Worm (Caenorhabditis elegans) whole organism, L4 larva: ENCODE data around the gene thn-1.

Source experiments
- F10B5.3 ChIP-seq: sonication (generic microtip); optimal IDR thresholded peaks from 2 replicates; lab custom pipeline; 2016; ENCODE audit warnings: mild to moderate bottlenecking, missing genetic modification characterization, missing compliant biosample characterization
- F26F4.8 ChIP-seq: fragments of 200-800 bp; sonication (Bioruptor generic); conservative IDR thresholded peaks from 2 replicates; pipeline ENCODE4 v1.3.6; 2022; ENCODE audit warnings: missing genetic modification characterization, missing compliant biosample characterization
- F37D6.2 ChIP-seq: sonication (generic microtip); optimal IDR thresholded peaks from 2 replicates; lab custom pipeline; 2016; ENCODE audit warnings: mild to moderate bottlenecking, missing genetic modification characterization, missing compliant biosample characterization
- F49E8.2 ChIP-seq: sonication (generic microtip); optimal IDR thresholded peaks from 2 replicates; lab custom pipeline; 2016; ENCODE audit warnings: missing compliant biosample characterization, mild to moderate bottlenecking, missing genetic modification characterization, borderline replicate concordance
- R02D3.7 ChIP-seq: fragments of 150-350 bp; sonication (generic microtip); optimal IDR thresholded peaks from 3 replicates; lab custom pipeline; 2014; ENCODE audit warnings: missing biosample characterization, missing genetic modification characterization
- T20F7.1 ChIP-seq: fragments of 200-800 bp; sonication (Bioruptor generic); optimal IDR thresholded peaks from 2 replicates; lab custom pipeline; 2018; ENCODE audit warnings: mild to moderate bottlenecking, missing genetic modification characterization, missing compliant biosample characterization
- T26A8.4 ChIP-seq: fragments of 200-800 bp; sonication (Bioruptor generic); IDR thresholded peaks from 2 replicates; pipeline ENCODE4 v1.3.6; 2022; ENCODE audit warnings: missing genetic modification characterization, missing compliant biosample characterization
- Y48G9A.11 ChIP-seq: fragments of 200-800 bp; sonication (Bioruptor generic); IDR thresholded peaks from 2 replicates; pipeline ENCODE4 v1.3.6; 2022; ENCODE audit warnings: missing genetic modification reagents, missing genetic modification characterization, missing compliant biosample characterization
- ZK546.5 ChIP-seq, 2 experiments: sonication (generic microtip); optimal IDR thresholded peaks; 2 replicates each; lab custom pipeline; 2017; ENCODE audit warnings: missing biosample characterization in 2 of 2, missing genetic modification characterization in 2 of 2
- arid-1 ChIP-seq: fragments of 200-800 bp; sonication (Bioruptor generic); conservative IDR thresholded peaks from 2 replicates; pipeline ENCODE4 v1.3.6; 2022; ENCODE audit warnings: missing genetic modification reagents, missing genetic modification characterization, missing compliant biosample characterization
- ceh-20 ChIP-seq: fragments of 200-800 bp; sonication (Bioruptor generic); IDR thresholded peaks from 2 replicates; pipeline ENCODE4 v1.3.6; 2022; ENCODE audit warnings: missing genetic modification reagents, missing genetic modification characterization, missing compliant biosample characterization
- ceh-32 ChIP-seq: sonication (generic microtip); optimal IDR thresholded peaks from 2 replicates; lab custom pipeline; 2016; ENCODE audit warnings: mild to moderate bottlenecking, missing genetic modification characterization, missing compliant biosample characterization; ENCODE audit not compliant: poor library complexity
- ceh-44 ChIP-seq: fragments of 200-800 bp; sonication (Bioruptor generic); IDR thresholded peaks from 2 replicates; pipeline ENCODE4 v1.3.6; 2022; ENCODE audit warnings: missing genetic modification reagents, missing genetic modification characterization, missing compliant biosample characterization
- ces-1 ChIP-seq: fragments of 150-350 bp; sonication (generic microtip); optimal IDR thresholded peaks from 4 replicates; lab custom pipeline; 2014; ENCODE audit warnings: missing biosample characterization, missing genetic modification reagents, missing genetic modification characterization
- ctbp-1 ChIP-seq: fragments of 200-800 bp; sonication (Bioruptor generic); IDR thresholded peaks from 2 replicates; pipeline ENCODE4 v1.3.6; 2022; ENCODE audit warnings: missing genetic modification reagents, missing genetic modification characterization, missing compliant biosample characterization
- daf-16 ChIP-seq, 3 experiments: sonication (generic microtip); optimal IDR thresholded peaks; 2 replicates each; lab custom pipeline; 2016 to 2017; ENCODE audit warnings: missing genetic modification characterization in 3 of 3, missing genetic modification reagents in 3 of 3, mild to moderate bottlenecking in 2 of 3, missing compliant biosample characterization in 2 of 3, missing biosample characterization in 1 of 3, moderate library complexity in 1 of 3
- daf-8 ChIP-seq: fragments of 200-800 bp; sonication (Bioruptor generic); IDR thresholded peaks from 2 replicates; pipeline ENCODE4 v1.3.6; 2022; ENCODE audit warnings: missing genetic modification characterization, missing compliant biosample characterization
- dmd-6 ChIP-seq: fragments of 200-800 bp; sonication (Bioruptor generic); IDR thresholded peaks from 2 replicates; pipeline ENCODE4 v1.3.6; 2022; ENCODE audit warnings: missing genetic modification reagents, missing genetic modification characterization, missing compliant biosample characterization
- dve-1 ChIP-seq: sonication (generic microtip); optimal IDR thresholded peaks from 2 replicates; lab custom pipeline; 2017; ENCODE audit warnings: antibody characterized with exemption, mild to moderate bottlenecking, missing genetic modification characterization, missing compliant biosample characterization; ENCODE audit not compliant: insufficient read depth
- egl-27 ChIP-seq: sonication (generic microtip); optimal IDR thresholded peaks from 3 replicates; lab custom pipeline; 2017; ENCODE audit warnings: missing biosample characterization, missing genetic modification reagents, missing genetic modification characterization
- egl-43 ChIP-seq: fragments of 200-800 bp; sonication (Bioruptor generic); IDR thresholded peaks from 2 replicates; pipeline ENCODE4 v1.3.6; 2022; ENCODE audit warnings: missing genetic modification reagents, missing genetic modification characterization, missing compliant biosample characterization
- fkh-10 ChIP-seq: fragments of 150-350 bp; optimal IDR thresholded peaks from 2 replicates; lab custom pipeline; 2014; ENCODE audit warnings: missing biosample characterization, missing genetic modification reagents, missing genetic modification characterization
- fos-1 ChIP-seq: fragments of 150-350 bp; optimal IDR thresholded peaks from 2 replicates; lab custom pipeline; 2014; ENCODE audit warnings: missing biosample characterization, missing genetic modification characterization
- hlh-11 ChIP-seq: fragments of 200-800 bp; sonication (Bioruptor generic); optimal IDR thresholded peaks from 2 replicates; lab custom pipeline; 2018; ENCODE audit warnings: mild to moderate bottlenecking, missing genetic modification characterization, missing compliant biosample characterization
- hmg-1.1 ChIP-seq: fragments of 200-800 bp; sonication (Bioruptor generic); IDR thresholded peaks from 2 replicates; pipeline ENCODE4 v1.3.6; 2022; ENCODE audit warnings: missing genetic modification reagents, missing genetic modification characterization, missing compliant biosample characterization
- lin-29 ChIP-seq: fragments of 200-800 bp; sonication (Bioruptor generic); IDR thresholded peaks from 2 replicates; pipeline ENCODE4 v1.3.6; 2022; ENCODE audit warnings: missing genetic modification reagents, missing genetic modification characterization, missing compliant biosample characterization
- lin-38 ChIP-seq: fragments of 200-800 bp; sonication (Bioruptor generic); IDR thresholded peaks from 2 replicates; pipeline ENCODE4 v1.3.6; 2022; ENCODE audit warnings: missing genetic modification reagents, missing genetic modification characterization, missing compliant biosample characterization
- lsy-2 ChIP-seq, 2 experiments: fragments of 150-350 bp in 1 of 2; sonication (generic microtip) in 1 of 2; optimal IDR thresholded peaks; 2 replicates each; lab custom pipeline; 2014 to 2017; ENCODE audit warnings: missing biosample characterization in 2 of 2, missing genetic modification characterization in 2 of 2
- madf-5 ChIP-seq, 2 experiments: fragments of 200-800 bp; sonication (Bioruptor generic); IDR thresholded peaks; 2 replicates each; pipeline ENCODE4 v1.3.6; 2022; ENCODE audit warnings: missing compliant biosample characterization in 2 of 2, missing genetic modification characterization in 2 of 2
- madf-9 ChIP-seq: fragments of 200-800 bp; sonication (Bioruptor generic); conservative IDR thresholded peaks from 2 replicates; pipeline ENCODE4 v1.3.6; 2022; ENCODE audit warnings: missing genetic modification reagents, missing genetic modification characterization, missing compliant biosample characterization
- mdl-1 ChIP-seq, 2 experiments: fragments of 150-350 bp in 1 of 2; sonication (generic microtip) in 1 of 2; optimal IDR thresholded peaks; 2 replicates each; lab custom pipeline; 2014 to 2017; ENCODE audit warnings: missing biosample characterization in 2 of 2, missing genetic modification characterization in 2 of 2
- mxl-2 ChIP-seq: fragments of 200-800 bp; sonication (Bioruptor generic); conservative IDR thresholded peaks from 2 replicates; pipeline ENCODE4 v1.3.6; 2022; ENCODE audit warnings: missing genetic modification reagents, missing genetic modification characterization, missing compliant biosample characterization
- mxl-3 ChIP-seq: fragments of 200-800 bp; sonication (Bioruptor generic); optimal IDR thresholded peaks from 2 replicates; lab custom pipeline; 2018; ENCODE audit warnings: mild to moderate bottlenecking, missing genetic modification characterization, missing compliant biosample characterization
- nhr-102 ChIP-seq: sonication (generic microtip); optimal IDR thresholded peaks from 2 replicates; lab custom pipeline; 2016; ENCODE audit warnings: mild to moderate bottlenecking, missing genetic modification characterization, moderate library complexity, missing compliant biosample characterization
- nhr-11 ChIP-seq: fragments of 150-350 bp; optimal IDR thresholded peaks from 2 replicates; lab custom pipeline; 2014; ENCODE audit warnings: missing biosample characterization, missing genetic modification characterization
- nhr-111 ChIP-seq: fragments of 200-800 bp; sonication (Bioruptor generic); optimal IDR thresholded peaks from 2 replicates; lab custom pipeline; 2018; ENCODE audit warnings: mild to moderate bottlenecking, missing genetic modification characterization, missing compliant biosample characterization
- nhr-237 ChIP-seq: sonication (generic microtip); optimal IDR thresholded peaks from 2 replicates; lab custom pipeline; 2017; ENCODE audit warnings: missing biosample characterization, missing genetic modification characterization
- nhr-25 ChIP-seq: sonication (generic microtip); optimal IDR thresholded peaks from 2 replicates; lab custom pipeline; 2017; ENCODE audit warnings: missing genetic modification characterization, mild to moderate bottlenecking, missing compliant biosample characterization, antibody characterized with exemption, moderate library complexity, borderline replicate concordance; ENCODE audit not compliant: insufficient read depth
- nhr-48 ChIP-seq: sonication (generic microtip); optimal IDR thresholded peaks from 2 replicates; lab custom pipeline; 2016; ENCODE audit warnings: mild to moderate bottlenecking, missing genetic modification characterization, missing compliant biosample characterization
- nhr-77 ChIP-seq: fragments of 150-350 bp; optimal IDR thresholded peaks from 2 replicates; lab custom pipeline; 2014; ENCODE audit warnings: missing biosample characterization, missing genetic modification characterization
- pqm-1 ChIP-seq: sonication (generic microtip); optimal IDR thresholded peaks from 2 replicates; lab custom pipeline; 2017; ENCODE audit warnings: missing biosample characterization, missing genetic modification characterization
- saeg-2 ChIP-seq: fragments of 200-800 bp; sonication (Bioruptor generic); IDR thresholded peaks from 2 replicates; pipeline ENCODE4 v1.3.6; 2022; ENCODE audit warnings: missing genetic modification reagents, missing genetic modification characterization, missing compliant biosample characterization
- snpc-1.2 ChIP-seq: fragments of 200-800 bp; sonication (Bioruptor generic); IDR thresholded peaks from 2 replicates; pipeline ENCODE4 v1.3.6; 2022; ENCODE audit warnings: missing genetic modification reagents, missing genetic modification characterization, missing compliant biosample characterization
- snpc-4 ChIP-seq: fragments of 150-350 bp; optimal IDR thresholded peaks from 2 replicates; lab custom pipeline; 2014; ENCODE audit warnings: missing biosample characterization, missing genetic modification characterization
- spr-1 ChIP-seq: sonication (generic microtip); optimal IDR thresholded peaks from 2 replicates; lab custom pipeline; 2016; ENCODE audit warnings: mild to moderate bottlenecking, missing genetic modification characterization, missing compliant biosample characterization
- spr-3 ChIP-seq: fragments of 200-800 bp; sonication (Bioruptor generic); optimal IDR thresholded peaks from 2 replicates; lab custom pipeline; 2018; ENCODE audit warnings: mild to moderate bottlenecking, missing genetic modification characterization, missing compliant biosample characterization
- tra-1 ChIP-seq: fragments of 200-800 bp; sonication (Bioruptor generic); IDR thresholded peaks from 2 replicates; pipeline ENCODE4 v1.3.6; 2022; ENCODE audit warnings: missing genetic modification reagents, missing genetic modification characterization, missing compliant biosample characterization
- unc-39 ChIP-seq: sonication (generic microtip); optimal IDR thresholded peaks from 2 replicates; lab custom pipeline; 2017; ENCODE audit warnings: missing biosample characterization, missing genetic modification characterization
- vab-7 ChIP-seq: fragments of 200-800 bp; sonication (Bioruptor generic); IDR thresholded peaks from 2 replicates; pipeline ENCODE4 v1.3.6; 2022; ENCODE audit warnings: missing genetic modification reagents, missing genetic modification characterization, missing compliant biosample characterization

Gene thn-1

DNA sequence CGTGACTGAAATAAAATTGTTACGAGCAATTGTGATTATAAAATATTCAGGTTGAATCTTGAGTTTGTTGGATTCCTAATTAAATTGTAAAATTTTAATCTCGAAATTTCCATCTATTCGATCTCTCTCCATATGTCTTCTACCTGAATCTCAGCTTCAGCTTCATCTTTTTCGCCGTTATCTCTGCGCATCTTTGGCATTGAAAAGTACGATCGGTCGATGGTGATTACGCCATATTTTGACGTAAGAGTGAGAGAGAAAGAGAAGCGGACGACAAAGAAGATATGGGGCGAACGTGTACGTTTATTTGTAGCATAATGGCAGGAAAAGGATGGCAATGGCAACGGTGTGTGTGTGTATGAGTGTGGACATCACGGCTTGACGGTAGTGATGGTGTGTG, 13.3 kb upstream of the thn-1 start:
- TF ChIP-seq pqm-1 (tag; lab: Kevin White, UChicago) = no peak
- no peak for TF ChIP-seq ceh-32 (tag; lab: Kevin White, UChicago)
- TF ChIP-seq madf-9 (GFP tag; lab: Robert Waterston, UW) = no peak
- TF ChIP-seq T20F7.1 (GFP tag; lab: Kevin White, UChicago) = no peak
- peak; percentile 65 for TF ChIP-seq mxl-3
- no peak for TF ChIP-seq F49E8.2
- no peak for TF ChIP-seq lin-29 (GFP tag; lab: Robert Waterston, UW)
- no peak for TF ChIP-seq fos-1
- TF ChIP-seq saeg-2 (GFP tag; lab: Robert Waterston, UW) = no peak
- no peak for TF ChIP-seq mdl-1 (tag; optimal IDR thresholded peaks at IDR 0.05; lab: Kevin White, UChicago)
- TF ChIP-seq F37D6.2 (tag; lab: Kevin White, UChicago) = no peak
- TF ChIP-seq nhr-111 (GFP tag; lab: Kevin White, UChicago) = no peak
- no peak for TF ChIP-seq snpc-1.2 (GFP tag; lab: Robert Waterston, UW)
- TF ChIP-seq egl-43 = no peak
- TF ChIP-seq dve-1 (tag; lab: Kevin White, UChicago) = no peak
- TF ChIP-seq unc-39 = no peak
- TF ChIP-seq vab-7 (GFP tag; lab: Robert Waterston, UW) = no peak
- TF ChIP-seq spr-1 = no peak
- TF ChIP-seq ces-1 (GFP tag; lab: Kevin White, UChicago) = no peak
- TF ChIP-seq spr-3 (GFP tag; lab: Kevin White, UChicago) = no peak
- no peak for TF ChIP-seq nhr-237 (tag; lab: Kevin White, UChicago)
- TF ChIP-seq ZK546.5 (tag; optimal IDR thresholded peaks at IDR 0.05; lab: Kevin White, UChicago) = no peak
- TF ChIP-seq R02D3.7 (tag; lab: Kevin White, UChicago) = no peak
- TF ChIP-seq ceh-20 (GFP tag; lab: Robert Waterston, UW) = no peak
- no peak for TF ChIP-seq mxl-2 (GFP tag; lab: Robert Waterston, UW)
- no peak for TF ChIP-seq fkh-10 (GFP tag; lab: Kevin White, UChicago)
- TF ChIP-seq ctbp-1 (GFP tag; lab: Robert Waterston, UW) = no peak
- TF ChIP-seq egl-27 (tag; lab: Kevin White, UChicago) = no peak
- peak; percentile 13 for TF ChIP-seq nhr-48 (tag; lab: Kevin White, UChicago)
- TF ChIP-seq hlh-11 = peak; percentile 46
- TF ChIP-seq ceh-44 (GFP tag; lab: Robert Waterston, UW) = no peak
- TF ChIP-seq F10B5.3 (tag; lab: Kevin White, UChicago) = no peak
- TF ChIP-seq lsy-2 (tag; optimal IDR thresholded peaks at IDR 0.05; lab: Kevin White, UChicago) = no peak
- TF ChIP-seq T26A8.4 (GFP tag; lab: Robert Waterston, UW) = peak; percentile 15

DNA sequence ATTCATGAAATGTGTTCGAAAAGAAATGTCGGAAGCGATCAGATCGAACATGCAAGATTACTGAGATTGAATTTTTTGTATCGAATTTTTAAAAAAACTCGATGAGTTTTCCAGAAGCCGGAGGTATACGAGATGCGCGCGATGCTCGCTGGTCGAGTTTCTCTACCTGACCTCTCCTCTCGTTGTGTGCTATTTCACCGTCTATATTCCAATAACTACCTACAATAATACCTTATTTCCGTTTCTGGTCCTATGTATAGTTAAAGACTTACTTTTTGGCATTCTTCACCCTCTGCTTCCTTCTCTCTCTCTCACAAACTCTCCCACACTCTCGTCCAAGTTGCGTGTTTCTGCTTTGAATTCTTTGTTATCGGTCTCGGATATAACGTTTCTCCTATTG, 8.5 kb upstream of the thn-1 start:
- TF ChIP-seq hmg-1.1 (GFP tag; lab: Robert Waterston, UW) = no peak
- 0 out of 4 replicates have a peak, but pooled peaks of 1 of the 2 experiments have one; percentile 7 for TF ChIP-seq madf-5 (GFP tag; IDR thresholded peaks at IDR 0.05; lab: Robert Waterston, UW)
- TF ChIP-seq lin-38 (GFP tag; lab: Robert Waterston, UW) = peak; percentile 9; the same call in 1 of the 2 replicates
- TF ChIP-seq daf-8 (GFP tag; lab: Robert Waterston, UW) = no peak
- 0 out of 2 replicates have a peak, but pooled peaks have one; percentile 17 for TF ChIP-seq Y48G9A.11 (GFP tag; lab: Robert Waterston, UW)

DNA sequence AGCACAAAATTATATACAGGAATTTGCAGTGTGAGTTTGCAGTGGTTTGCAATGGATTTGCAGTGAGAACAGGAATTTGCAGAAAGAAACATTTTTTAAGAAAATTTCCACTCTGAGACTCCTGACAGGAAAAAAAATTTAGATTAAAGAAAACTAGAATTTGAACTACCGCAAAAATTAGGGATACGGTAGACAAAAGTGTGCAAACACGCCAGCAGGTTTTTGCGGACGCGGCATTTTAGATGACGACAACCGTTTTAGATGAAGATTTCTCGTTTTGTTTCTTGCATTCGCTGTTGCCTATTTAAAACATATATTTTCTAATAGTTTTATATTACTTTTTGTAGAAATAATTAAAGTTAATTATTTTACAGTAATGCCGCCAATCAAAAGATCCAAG, 8.0 kb upstream of the thn-1 start, which contains the start of gene wdr-46:
TSS of gene wdr-46 (plus strand) at position 375 of the 400 bp plus-strand sequence.
- TF ChIP-seq ceh-20 (GFP tag; lab: Robert Waterston, UW) = peak; percentile 30; the same call in 1 of the 2 replicates
- peak; percentile 78 for TF ChIP-seq nhr-102 (tag; lab: Kevin White, UChicago)
- TF ChIP-seq nhr-77 (tag; lab: Kevin White, UChicago) = peak; percentile 73
- peak; percentile 15 for TF ChIP-seq nhr-25 (tag; lab: Kevin White, UChicago)
- peak; percentile 47 for TF ChIP-seq F37D6.2 (tag; lab: Kevin White, UChicago)
- TF ChIP-seq F26F4.8 (GFP tag; lab: Robert Waterston, UW) = no peak
- TF ChIP-seq tra-1 (GFP tag; lab: Robert Waterston, UW) = 0 out of 2 replicates have a peak, but pooled peaks have one; percentile 9
- TF ChIP-seq snpc-4 (tag; lab: Kevin White, UChicago) = no peak
- peak; percentile 54 for TF ChIP-seq dmd-6 (GFP tag; lab: Robert Waterston, UW)
- peak; percentile 16 for TF ChIP-seq nhr-11 (tag; lab: Kevin White, UChicago)
- TF ChIP-seq arid-1 (GFP tag; lab: Robert Waterston, UW) = peak; percentile 86
- no peak for TF ChIP-seq daf-16 (GFP tag; optimal IDR thresholded peaks at IDR 0.05; lab: Kevin White, UChicago)
- peak; percentile 27 for TF ChIP-seq daf-16 (tag; optimal IDR thresholded peaks at IDR 0.05; lab: Kevin White, UChicago)
